Worm (Caenorhabditis elegans) whole organism, L1 larva: ENCODE data around the gene glb-11.

ENCODE experiments used
- C16A3.4 ChIP-seq: fragments of 150-350 bp; optimal IDR thresholded peaks from 2 replicates; lab custom pipeline; 2014; ENCODE audit warnings: missing biosample characterization, missing genetic modification characterization
- F16B12.6 ChIP-seq: fragments of 150-350 bp; optimal IDR thresholded peaks from 2 replicates; lab custom pipeline; 2014; ENCODE audit warnings: missing biosample characterization, missing genetic modification characterization
- ceh-8 ChIP-seq: fragments of 200-800 bp; sonication (Bioruptor generic); optimal IDR thresholded peaks from 2 replicates; lab custom pipeline; 2018; ENCODE audit warnings: mild to moderate bottlenecking, missing genetic modification characterization, moderate library complexity, missing compliant biosample characterization
- ceh-90 ChIP-seq: sonication (generic microtip); optimal IDR thresholded peaks from 2 replicates; lab custom pipeline; 2016; ENCODE audit warnings: missing genetic modification characterization, missing compliant biosample characterization
- ces-1 ChIP-seq: fragments of 150-350 bp; optimal IDR thresholded peaks from 2 replicates; lab custom pipeline; 2014; ENCODE audit warnings: missing biosample characterization, missing genetic modification reagents, missing genetic modification characterization
- dpl-1 ChIP-seq, 3 experiments: fragments of 150-350 bp in 2 of 3; sonication (generic microtip) in 1 of 3; optimal IDR thresholded peaks; 2 replicates each; lab custom pipeline; 2014 to 2017; ENCODE audit warnings: missing biosample characterization in 3 of 3, missing genetic modification characterization in 3 of 3, missing genetic modification reagents in 3 of 3
- efl-1 ChIP-seq, 4 experiments: fragments of 150-350 bp; optimal IDR thresholded peaks in 3 of 4; peaks in 1 of 4; 1 replicate in 1 of 4; 2 replicates in 3 of 4; lab custom pipeline; 2014; ENCODE audit warnings: missing biosample characterization in 2 of 4, missing genetic modification characterization in 2 of 4, missing genetic modification reagents in 2 of 4
- egl-27 ChIP-seq, 2 experiments: fragments of 150-350 bp in 1 of 2; sonication (generic microtip); optimal IDR thresholded peaks; 3 replicates each; lab custom pipeline; 2017 to 2018; ENCODE audit warnings: missing biosample characterization in 2 of 2, missing genetic modification characterization in 2 of 2, missing genetic modification reagents in 2 of 2
- fkh-8 ChIP-seq: sonication (generic microtip); optimal IDR thresholded peaks from 2 replicates; lab custom pipeline; 2016; ENCODE audit warnings: mild to moderate bottlenecking, missing genetic modification characterization, missing compliant biosample characterization
- grh-1 ChIP-seq: fragments of 200-800 bp; sonication (Bioruptor generic); IDR thresholded peaks from 2 replicates; pipeline ENCODE4 v1.3.6; 2022; ENCODE audit warnings: missing genetic modification reagents, missing genetic modification characterization, missing compliant biosample characterization
- hlh-17 ChIP-seq: fragments of 200-800 bp; sonication (Bioruptor generic); optimal IDR thresholded peaks from 2 replicates; lab custom pipeline; 2018; ENCODE audit warnings: missing genetic modification characterization, mild to moderate bottlenecking, missing compliant biosample characterization, moderate library complexity, borderline replicate concordance
- hlh-4 ChIP-seq: sonication (generic microtip); optimal IDR thresholded peaks from 2 replicates; lab custom pipeline; 2016; ENCODE audit warnings: mild to moderate bottlenecking, missing genetic modification characterization, missing compliant biosample characterization
- isw-1 ChIP-seq: fragments of 200-800 bp; sonication (Bioruptor generic); IDR thresholded peaks from 2 replicates; pipeline ENCODE4 v1.3.6; 2022; ENCODE audit warnings: missing genetic modification characterization, missing compliant biosample characterization
- lin-13 ChIP-seq: fragments of 150-350 bp; optimal IDR thresholded peaks from 2 replicates; lab custom pipeline; 2014; ENCODE audit warnings: missing biosample characterization, missing genetic modification reagents, missing genetic modification characterization
- lin-14 ChIP-seq: fragments of 200-800 bp; sonication (Bioruptor generic); optimal IDR thresholded peaks from 2 replicates; lab custom pipeline; 2018; ENCODE audit warnings: mild to moderate bottlenecking, missing genetic modification characterization, moderate library complexity, missing compliant biosample characterization
- lsy-2 ChIP-seq, 2 experiments: fragments of 150-350 bp; optimal IDR thresholded peaks; 2 replicates each; lab custom pipeline; 2014; ENCODE audit warnings: missing biosample characterization in 2 of 2, missing genetic modification characterization in 2 of 2
- mab-9 ChIP-seq: fragments of 200-800 bp; sonication (Bioruptor generic); IDR thresholded peaks from 2 replicates; pipeline ENCODE4 v1.3.6; 2022; ENCODE audit warnings: missing genetic modification reagents, missing genetic modification characterization, missing compliant biosample characterization
- mdl-1 ChIP-seq, 2 experiments: fragments of 150-350 bp; optimal IDR thresholded peaks; 2 replicates each; lab custom pipeline; 2014 to 2017; ENCODE audit warnings: missing biosample characterization in 2 of 2, missing genetic modification characterization in 2 of 2, inconsistent platforms in 1 of 2
- mef-2 ChIP-seq: fragments of 150-350 bp; optimal IDR thresholded peaks from 2 replicates; lab custom pipeline; 2014; ENCODE audit warnings: missing biosample characterization, missing genetic modification characterization
- mep-1 ChIP-seq: fragments of 150-350 bp; optimal IDR thresholded peaks from 2 replicates; lab custom pipeline; 2014; ENCODE audit warnings: missing biosample characterization, missing genetic modification characterization
- nhr-12 ChIP-seq: sonication (generic microtip); optimal IDR thresholded peaks from 2 replicates; lab custom pipeline; 2017; ENCODE audit warnings: missing biosample characterization, missing genetic modification characterization
- nhr-19 ChIP-seq: fragments of 200-800 bp; sonication (Bioruptor generic); conservative IDR thresholded peaks from 2 replicates; pipeline ENCODE4 v1.3.6; 2022; ENCODE audit warnings: missing genetic modification characterization, missing compliant biosample characterization
- nhr-20 ChIP-seq: sonication (generic microtip); optimal IDR thresholded peaks from 2 replicates; lab custom pipeline; 2016; ENCODE audit warnings: mild to moderate bottlenecking, missing genetic modification characterization, missing compliant biosample characterization
- nhr-28 ChIP-seq: fragments of 150-350 bp; optimal IDR thresholded peaks from 2 replicates; lab custom pipeline; 2014; ENCODE audit warnings: missing biosample characterization, missing genetic modification characterization
- nhr-47 ChIP-seq: sonication (generic microtip); optimal IDR thresholded peaks from 2 replicates; lab custom pipeline; 2016; ENCODE audit warnings: mild to moderate bottlenecking, missing genetic modification characterization, moderate library complexity, missing compliant biosample characterization
- nhr-71 ChIP-seq: sonication (generic microtip); optimal IDR thresholded peaks from 2 replicates; lab custom pipeline; 2016; ENCODE audit warnings: mild to moderate bottlenecking, missing genetic modification characterization, moderate library complexity, missing compliant biosample characterization
- nhr-76 ChIP-seq: sonication (generic microtip); optimal IDR thresholded peaks from 2 replicates; lab custom pipeline; 2017; ENCODE audit warnings: missing biosample characterization, missing genetic modification characterization
- nhr-77 ChIP-seq: fragments of 150-350 bp; optimal IDR thresholded peaks from 2 replicates; lab custom pipeline; 2014; ENCODE audit warnings: missing biosample characterization, missing genetic modification characterization
- nhr-90 ChIP-seq: sonication (generic microtip); optimal IDR thresholded peaks from 2 replicates; lab custom pipeline; 2016; ENCODE audit warnings: mild to moderate bottlenecking, missing genetic modification characterization, missing compliant biosample characterization; ENCODE audit not compliant: poor library complexity
- pax-3 ChIP-seq: fragments of 200-800 bp; sonication (Bioruptor generic); optimal IDR thresholded peaks from 2 replicates; lab custom pipeline; 2018; ENCODE audit warnings: mild to moderate bottlenecking, missing genetic modification characterization, moderate library complexity, missing compliant biosample characterization
- pqm-1 ChIP-seq: sonication (generic microtip); optimal IDR thresholded peaks from 3 replicates; lab custom pipeline; 2017; ENCODE audit warnings: missing biosample characterization, missing genetic modification characterization
- skn-1 ChIP-seq: fragments of 150-350 bp; optimal IDR thresholded peaks from 2 replicates; lab custom pipeline; 2014; ENCODE audit warnings: missing biosample characterization, missing genetic modification characterization
- snpc-4 ChIP-seq: fragments of 150-350 bp; optimal IDR thresholded peaks from 2 replicates; lab custom pipeline; 2014; ENCODE audit warnings: missing biosample characterization, missing genetic modification characterization
- sup-37 ChIP-seq: fragments of 200-800 bp; sonication (Bioruptor generic); optimal IDR thresholded peaks from 2 replicates; lab custom pipeline; 2018; ENCODE audit warnings: mild to moderate bottlenecking, missing genetic modification characterization, missing compliant biosample characterization
- swsn-7 ChIP-seq: sonication (generic microtip); optimal IDR thresholded peaks from 2 replicates; lab custom pipeline; 2016; ENCODE audit warnings: missing genetic modification characterization, missing compliant biosample characterization
- tbx-2 ChIP-seq: sonication (generic microtip); optimal IDR thresholded peaks from 2 replicates; lab custom pipeline; 2016; ENCODE audit warnings: missing genetic modification characterization, missing compliant biosample characterization
- unc-130 ChIP-seq: fragments of 150-350 bp; optimal IDR thresholded peaks from 2 replicates; lab custom pipeline; 2017; ENCODE audit warnings: missing biosample characterization, missing genetic modification characterization, inconsistent platforms
- unc-30 ChIP-seq: sonication (generic microtip); optimal IDR thresholded peaks from 2 replicates; lab custom pipeline; 2017; ENCODE audit warnings: missing biosample characterization, missing genetic modification characterization
- unc-86 ChIP-seq: sonication (generic microtip); optimal IDR thresholded peaks from 2 replicates; lab custom pipeline; 2016; ENCODE audit warnings: missing genetic modification characterization, missing compliant biosample characterization
- unc-98 ChIP-seq: fragments of 200-800 bp; sonication (Bioruptor generic); IDR thresholded peaks from 2 replicates; pipeline ENCODE4 v1.3.6; 2022; ENCODE audit warnings: missing genetic modification characterization, missing compliant biosample characterization
- xbp-1 ChIP-seq: sonication (generic microtip); optimal IDR thresholded peaks from 2 replicates; lab custom pipeline; 2016; ENCODE audit warnings: missing genetic modification characterization, missing compliant biosample characterization
- zag-1 ChIP-seq: fragments of 150-350 bp; optimal IDR thresholded peaks from 2 replicates; lab custom pipeline; 2014; ENCODE audit warnings: missing biosample characterization, missing genetic modification characterization
- ztf-11 ChIP-seq, 2 experiments: sonication (generic microtip); optimal IDR thresholded peaks; 2 replicates each; lab custom pipeline; 2016 to 2017; ENCODE audit warnings: missing genetic modification characterization in 2 of 2, missing biosample characterization in 1 of 2, missing compliant biosample characterization in 1 of 2

The glb-11 gene

DNA sequence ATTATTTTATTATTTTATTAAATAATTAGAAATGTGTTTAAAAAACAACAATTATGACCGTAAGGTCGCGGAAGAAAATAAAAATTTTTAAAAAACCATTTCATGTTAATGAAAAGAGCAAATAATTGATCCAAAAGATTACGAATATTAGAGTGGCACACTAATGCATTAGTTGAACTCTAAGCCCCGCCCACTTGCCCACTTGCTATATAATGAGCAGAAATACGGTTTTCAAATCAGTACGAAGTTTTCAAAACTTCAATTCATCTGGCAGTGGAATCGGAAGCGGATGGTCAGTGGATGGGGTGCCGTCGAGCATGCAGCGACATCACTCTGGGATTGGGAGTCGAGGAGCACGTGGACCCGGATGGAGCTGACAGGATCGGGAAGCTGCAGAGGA, 4.2 kb downstream of the glb-11 start, which contains the start of gene C36E8.6:
Gene C36E8.6 (plus strand): TSS at position 301 of the 400 bp plus-strand sequence.
- TF ChIP-seq pax-3 (tag; lab: Kevin White, UChicago): no peak
- TF ChIP-seq lin-13 (GFP tag; lab: Kevin White, UChicago): no peak
- TF ChIP-seq F16B12.6 (tag; lab: Kevin White, UChicago): no peak
- TF ChIP-seq zag-1 (tag; lab: Kevin White, UChicago): no peak
- TF ChIP-seq unc-98: no peak
- no peak for TF ChIP-seq tbx-2
- no peak for TF ChIP-seq nhr-90
- no peak for TF ChIP-seq xbp-1 (tag; lab: Kevin White, UChicago)
- TF ChIP-seq swsn-7 (tag; lab: Kevin White, UChicago): no peak
- TF ChIP-seq nhr-71 (tag; lab: Kevin White, UChicago): no peak
- TF ChIP-seq nhr-12: no peak
- TF ChIP-seq nhr-47 (tag; lab: Kevin White, UChicago): no peak
- TF ChIP-seq grh-1 (GFP tag; lab: Robert Waterston, UW): no peak
- TF ChIP-seq fkh-8 (tag; lab: Kevin White, UChicago): no peak
- no peak for TF ChIP-seq unc-130 (tag; lab: Kevin White, UChicago)
- no peak for TF ChIP-seq hlh-4
- TF ChIP-seq, all 84 proteins: peak for 0

ce11 chrIII:3986368-3986767, 5.6 kb downstream of the glb-11 start, which contains the start of gene Y1A5A.1:
Y1A5A.1 (minus strand) TSS chrIII:3986661.
- TF ChIP-seq efl-1 (optimal IDR thresholded peaks at IDR 0.05; lab: Kevin White, UChicago) (no peak), efl-1 (GFP tag; optimal IDR thresholded peaks at IDR 0.05 in 1 of 2; lab: Kevin White, UChicago) (peak in 1 of 2 experiments; percentile 33), pqm-1 (tag; lab: Kevin White, UChicago) (no peak)

DNA sequence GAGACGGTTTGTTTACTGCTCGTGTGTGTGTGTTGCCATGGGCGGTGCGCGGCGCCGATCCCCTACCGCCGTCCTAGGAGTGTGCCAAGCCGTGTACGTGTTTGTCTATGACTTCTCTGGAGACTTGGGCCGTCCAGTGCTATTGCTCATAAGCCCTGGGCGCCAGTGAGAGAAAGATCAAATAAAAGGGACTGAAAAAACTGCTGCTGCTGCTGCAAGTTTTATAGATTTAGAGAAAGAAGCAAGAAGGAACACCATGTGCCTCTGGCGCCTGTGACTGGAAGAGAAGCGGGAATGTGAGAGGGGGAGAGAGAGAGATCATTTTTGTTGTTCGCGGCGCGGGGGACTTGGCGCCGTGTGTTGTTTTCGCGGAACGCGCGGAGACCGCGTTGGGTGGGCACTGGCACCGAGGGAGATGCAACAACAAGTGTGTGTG, 7.9 kb downstream of the glb-11 start:
- TF ChIP-seq ces-1 (GFP tag; lab: Kevin White, UChicago): no peak
- TF ChIP-seq lin-13 (GFP tag; lab: Kevin White, UChicago): no peak
- TF ChIP-seq tbx-2: peak; percentile 53
- TF ChIP-seq nhr-28: no peak
- peak in 1 of 2 experiments; percentile 10 for TF ChIP-seq ztf-11 (tag; optimal IDR thresholded peaks at IDR 0.05; lab: Kevin White, UChicago)
- TF ChIP-seq ceh-90 (tag; lab: Kevin White, UChicago): no peak
- TF ChIP-seq nhr-12: no peak
- TF ChIP-seq hlh-17 (GFP tag; lab: Kevin White, UChicago): no peak
- peak in 1 of 2 experiments; percentile 32 for TF ChIP-seq mdl-1 (tag; optimal IDR thresholded peaks at IDR 0.05; lab: Kevin White, UChicago)
- TF ChIP-seq mab-9 (GFP tag; lab: Robert Waterston, UW): no peak
- TF ChIP-seq nhr-19 (GFP tag; lab: Robert Waterston, UW): no peak
- no peak for TF ChIP-seq unc-98
- peak; percentile 68 for TF ChIP-seq lin-14 (GFP tag; lab: Kevin White, UChicago)
- no peak for TF ChIP-seq mef-2 (tag; lab: Kevin White, UChicago)
- TF ChIP-seq nhr-20 (tag; lab: Kevin White, UChicago): peak; percentile 16
- no peak for TF ChIP-seq isw-1
- no peak for TF ChIP-seq nhr-76 (tag; lab: Kevin White, UChicago)
- TF ChIP-seq egl-27 (tag; optimal IDR thresholded peaks at IDR 0.05; lab: Kevin White, UChicago): peak in 1 of 2 experiments; percentile 8
- no peak for TF ChIP-seq C16A3.4 (tag; lab: Kevin White, UChicago)
- TF ChIP-seq unc-86 (tag; lab: Kevin White, UChicago): no peak
- no peak for TF ChIP-seq zag-1 (tag; lab: Kevin White, UChicago)
- TF ChIP-seq unc-30 (tag; lab: Kevin White, UChicago): no peak
- peak; percentile 5 for TF ChIP-seq swsn-7 (tag; lab: Kevin White, UChicago)
- no peak for TF ChIP-seq efl-1 (optimal IDR thresholded peaks at IDR 0.05; lab: Kevin White, UChicago)
- peak in 1 of 2 experiments; percentile 44 for TF ChIP-seq efl-1 (GFP tag; optimal IDR thresholded peaks at IDR 0.05 in 1 of 2; lab: Kevin White, UChicago)
- TF ChIP-seq sup-37 (GFP tag; lab: Kevin White, UChicago): peak; percentile 5
- peak; percentile 40 for TF ChIP-seq nhr-47 (tag; lab: Kevin White, UChicago)
- TF ChIP-seq dpl-1 (GFP tag; optimal IDR thresholded peaks at IDR 0.05; lab: Kevin White, UChicago): no peak
- TF ChIP-seq snpc-4 (tag; lab: Kevin White, UChicago): no peak
- TF ChIP-seq skn-1 (tag; lab: Kevin White, UChicago): no peak
- peak; percentile 70 for TF ChIP-seq nhr-77
- TF ChIP-seq lsy-2 (tag; optimal IDR thresholded peaks at IDR 0.05; lab: Kevin White, UChicago): peak in 1 of 2 experiments; percentile 23
- TF ChIP-seq ceh-8 (GFP tag; lab: Kevin White, UChicago): no peak
- TF ChIP-seq mep-1 (tag; lab: Kevin White, UChicago): no peak
- TF ChIP-seq fkh-8 (tag; lab: Kevin White, UChicago): peak; percentile 75
- TF ChIP-seq nhr-71 (tag; lab: Kevin White, UChicago): peak; percentile 36
